Fruit fly (Drosophila melanogaster) whole organism, embryonic: ENCODE measurements around the gene Ifrd1.

ENCODE experiments used
- Bgb ChIP-seq: fragments of 200-800 bp; sonication (Bioruptor generic); IDR thresholded peaks from 2 replicates; pipeline ENCODE4 v1.3.6; 2022; ENCODE audit warnings: missing biosample characterization, missing genetic modification characterization; ENCODE audit not compliant: partially characterized antibody
- CG11398 ChIP-seq: fragments of 200-800 bp; sonication (Bioruptor generic); optimal IDR thresholded peaks from 2 replicates; lab custom pipeline; 2016; ENCODE audit warnings: missing biosample characterization, missing genetic modification characterization
- CG13287 ChIP-seq: fragments of 200-800 bp; sonication (Bioruptor generic); IDR thresholded peaks from 2 replicates; pipeline ENCODE4 v1.3.6; 2022; ENCODE audit warnings: missing biosample characterization, missing genetic modification characterization; ENCODE audit not compliant: partially characterized antibody
- CG14014 ChIP-seq: fragments of 200-800 bp; sonication (Bioruptor generic); IDR thresholded peaks from 2 replicates; pipeline ENCODE4 v1.3.6; 2022; ENCODE audit warnings: missing biosample characterization, missing genetic modification characterization
- CG14710 ChIP-seq: fragments of 200-800 bp; sonication (Bioruptor generic); optimal IDR thresholded peaks from 3 replicates; lab custom pipeline; 2019; ENCODE audit warnings: missing biosample characterization, mild to moderate bottlenecking, missing genetic modification characterization, moderate library complexity
- CG1603 ChIP-seq: fragments of 200-800 bp; sonication (Bioruptor generic); optimal IDR thresholded peaks from 2 replicates; lab custom pipeline; 2019; ENCODE audit warnings: missing biosample characterization, mild to moderate bottlenecking, missing genetic modification characterization, moderate library complexity
- CG17385 ChIP-seq: fragments of 200-800 bp; sonication (Bioruptor generic); optimal IDR thresholded peaks from 3 replicates; lab custom pipeline; 2018; ENCODE audit warnings: missing biosample characterization, mild to moderate bottlenecking, missing genetic modification characterization
- CG34422 ChIP-seq: fragments of 200-800 bp; sonication (Bioruptor generic); IDR thresholded peaks from 3 replicates; pipeline ENCODE4 v1.3.6; 2022; ENCODE audit warnings: missing biosample characterization, missing genetic modification characterization
- CG7357 ChIP-seq: fragments of 200-800 bp; sonication (Bioruptor generic); IDR thresholded peaks from 3 replicates; pipeline ENCODE4 v1.3.6; 2022; ENCODE audit warnings: missing biosample characterization, missing genetic modification characterization
- CG7745 ChIP-seq: fragments of 200-800 bp; sonication (Bioruptor generic); optimal IDR thresholded peaks from 2 replicates; lab custom pipeline; 2018; ENCODE audit warnings: missing biosample characterization, mild to moderate bottlenecking, missing genetic modification characterization, moderate library complexity
- CG9437 ChIP-seq: fragments of 200-800 bp; sonication (Bioruptor generic); optimal IDR thresholded peaks from 2 replicates; lab custom pipeline; 2018; ENCODE audit warnings: missing biosample characterization, mild to moderate bottlenecking, missing genetic modification characterization
- Drgx ChIP-seq: fragments of 200-800 bp; sonication (Bioruptor generic); IDR thresholded peaks from 2 replicates; pipeline ENCODE4 v1.3.6; 2022; ENCODE audit warnings: missing biosample characterization, missing genetic modification characterization
- ERR ChIP-seq: fragments of 200-800 bp; sonication (Bioruptor generic); optimal IDR thresholded peaks from 2 replicates; lab custom pipeline; 2016; ENCODE audit warnings: missing biosample characterization, missing genetic modification characterization
- Ets97D ChIP-seq: fragments of 200-800 bp; sonication (Bioruptor generic); optimal IDR thresholded peaks from 3 replicates; lab custom pipeline; 2016; ENCODE audit warnings: missing biosample characterization, missing genetic modification characterization
- GATAe ChIP-seq: fragments of 200-800 bp; sonication (Bioruptor generic); conservative IDR thresholded peaks from 2 replicates; pipeline ENCODE4 v1.3.6; 2022; ENCODE audit warnings: missing biosample characterization, missing genetic modification characterization
- Hr39 ChIP-seq: fragments of >200 bp; optimal IDR thresholded peaks from 2 replicates; lab custom pipeline; 2017
- MTF-1 ChIP-seq: fragments of 200-800 bp; sonication (Bioruptor generic); optimal IDR thresholded peaks from 2 replicates; lab custom pipeline; 2018; ENCODE audit warnings: missing biosample characterization, mild to moderate bottlenecking, missing genetic modification characterization, borderline replicate concordance
- Mad ChIP-seq: fragments of 200-800 bp; sonication (Bioruptor generic); optimal IDR thresholded peaks from 2 replicates; lab custom pipeline; 2016; ENCODE audit warnings: missing biosample characterization, missing genetic modification characterization
- Mes4 ChIP-seq: fragments of 200-800 bp; sonication (Bioruptor generic); optimal IDR thresholded peaks from 2 replicates; lab custom pipeline; 2016; ENCODE audit warnings: missing biosample characterization, missing genetic modification characterization
- Sox102F ChIP-seq: fragments of 200-800 bp; sonication (Bioruptor generic); optimal IDR thresholded peaks from 2 replicates; lab custom pipeline; 2018; ENCODE audit warnings: missing biosample characterization, mild to moderate bottlenecking, missing genetic modification characterization, moderate library complexity
- Ssrp ChIP-seq: fragments of 200-800 bp; sonication (Bioruptor generic); optimal IDR thresholded peaks from 2 replicates; lab custom pipeline; 2018; ENCODE audit warnings: missing biosample characterization, mild to moderate bottlenecking, missing genetic modification characterization, moderate library complexity
- Trl ChIP-seq, 3 experiments: fragments of >200 bp in 2 of 3; fragments of 200-800 bp in 1 of 3; sonication (Bioruptor generic) in 1 of 3; optimal IDR thresholded peaks; 2 replicates in 1 of 3; 3 replicates in 2 of 3; lab custom pipeline; 2016 to 2017; ENCODE audit warnings: missing biosample characterization in 1 of 3, missing genetic modification characterization in 1 of 3
- ab ChIP-seq: fragments of 200-800 bp; sonication (Bioruptor generic); optimal IDR thresholded peaks from 2 replicates; lab custom pipeline; 2016; ENCODE audit warnings: missing biosample characterization, missing genetic modification characterization
- cg ChIP-seq: fragments of 200-800 bp; sonication (Bioruptor generic); optimal IDR thresholded peaks from 3 replicates; lab custom pipeline; 2019; ENCODE audit warnings: missing biosample characterization, mild to moderate bottlenecking, missing genetic modification characterization, moderate library complexity
- chn ChIP-seq: fragments of 200-800 bp; sonication (Bioruptor generic); optimal IDR thresholded peaks from 2 replicates; lab custom pipeline; 2016; ENCODE audit warnings: missing biosample characterization, missing genetic modification characterization
- disco-r ChIP-seq: fragments of 200-800 bp; sonication (Bioruptor generic); optimal IDR thresholded peaks from 2 replicates; lab custom pipeline; 2016; ENCODE audit warnings: missing biosample characterization, missing genetic modification characterization
- dmrt11E ChIP-seq: fragments of 200-800 bp; sonication (Bioruptor generic); optimal IDR thresholded peaks from 3 replicates; lab custom pipeline; 2018; ENCODE audit warnings: missing biosample characterization, mild to moderate bottlenecking, missing genetic modification characterization, moderate library complexity
- ewg ChIP-seq: fragments of 200-800 bp; sonication (Bioruptor generic); optimal IDR thresholded peaks from 3 replicates; lab custom pipeline; 2017; ENCODE audit warnings: mild to moderate bottlenecking, missing biosample characterization, missing genetic modification reagents, missing genetic modification characterization
- lola ChIP-seq, 3 experiments: fragments of >200 bp in 2 of 3; fragments of 200-800 bp in 1 of 3; sonication (Bioruptor generic) in 1 of 3; optimal IDR thresholded peaks; 2 replicates each; lab custom pipeline; 2017 to 2019; ENCODE audit warnings: missing biosample characterization in 3 of 3, missing genetic modification characterization in 3 of 3, mild to moderate bottlenecking in 1 of 3, moderate library complexity in 1 of 3
- luna ChIP-seq: fragments of 200-800 bp; sonication (Bioruptor generic); optimal IDR thresholded peaks from 2 replicates; lab custom pipeline; 2016; ENCODE audit warnings: missing biosample characterization, missing genetic modification characterization
- nau ChIP-seq: fragments of 200-800 bp; sonication (Bioruptor generic); optimal IDR thresholded peaks from 3 replicates; lab custom pipeline; 2017; ENCODE audit warnings: missing biosample characterization, mild to moderate bottlenecking, missing genetic modification characterization, missing genetic modification reagents
- nmo ChIP-seq: fragments of 200-800 bp; sonication (Bioruptor generic); optimal IDR thresholded peaks from 2 replicates; lab custom pipeline; 2018; ENCODE audit warnings: missing biosample characterization, mild to moderate bottlenecking, missing genetic modification characterization, moderate library complexity
- nom ChIP-seq: fragments of 200-800 bp; sonication (Bioruptor generic); optimal IDR thresholded peaks from 2 replicates; lab custom pipeline; 2017; ENCODE audit warnings: missing biosample characterization, missing genetic modification characterization, mild to moderate bottlenecking, moderate library complexity, missing genetic modification reagents
- prd ChIP-seq, 3 experiments: fragments of >200 bp in 2 of 3; fragments of 200-800 bp in 1 of 3; sonication (Bioruptor generic) in 1 of 3; optimal IDR thresholded peaks in 2 of 3; IDR thresholded peaks in 1 of 3; 2 replicates in 2 of 3; 3 replicates in 1 of 3; pipeline versions ENCODE4 v1.3.6 to Lab custom; 2017 to 2022; ENCODE audit warnings: missing biosample characterization in 1 of 3, missing genetic modification characterization in 1 of 3
- sim ChIP-seq: fragments of 200-800 bp; sonication (Bioruptor generic); IDR thresholded peaks from 2 replicates; pipeline ENCODE4 v1.3.6; 2022; ENCODE audit warnings: missing biosample characterization, missing genetic modification characterization
- slbo ChIP-seq: fragments of 200-800 bp; sonication (Bioruptor generic); IDR thresholded peaks from 2 replicates; pipeline ENCODE4 v1.3.6; 2022; ENCODE audit warnings: missing biosample characterization, missing genetic modification characterization
- slp2 ChIP-seq: fragments of 200-800 bp; sonication (Bioruptor generic); optimal IDR thresholded peaks from 2 replicates; lab custom pipeline; 2016; ENCODE audit warnings: missing biosample characterization, missing genetic modification characterization
- sr ChIP-seq: fragments of 200-800 bp; sonication (Bioruptor generic); IDR thresholded peaks from 3 replicates; pipeline ENCODE4 v1.3.6; 2022; ENCODE audit warnings: missing biosample characterization, missing genetic modification characterization
- sug ChIP-seq: fragments of 200-800 bp; optimal IDR thresholded peaks from 2 replicates; lab custom pipeline; 2019; ENCODE audit warnings: missing biosample characterization, mild to moderate bottlenecking, missing genetic modification characterization, moderate library complexity
- tio ChIP-seq: fragments of 200-800 bp; sonication (Bioruptor generic); optimal IDR thresholded peaks from 2 replicates; lab custom pipeline; 2017; ENCODE audit warnings: missing biosample characterization, missing genetic modification characterization, inconsistent platforms
- z ChIP-seq: fragments of 200-800 bp; sonication (Bioruptor generic); IDR thresholded peaks from 3 replicates; pipeline ENCODE4 v1.3.6; 2022; ENCODE audit warnings: missing biosample characterization, missing genetic modification characterization
- zfh1 ChIP-seq: fragments of 200-800 bp; sonication (Bioruptor generic); IDR thresholded peaks from 3 replicates; pipeline ENCODE4 v1.3.6; 2022; ENCODE audit warnings: missing biosample characterization, missing genetic modification characterization

Gene Ifrd1

DNA sequence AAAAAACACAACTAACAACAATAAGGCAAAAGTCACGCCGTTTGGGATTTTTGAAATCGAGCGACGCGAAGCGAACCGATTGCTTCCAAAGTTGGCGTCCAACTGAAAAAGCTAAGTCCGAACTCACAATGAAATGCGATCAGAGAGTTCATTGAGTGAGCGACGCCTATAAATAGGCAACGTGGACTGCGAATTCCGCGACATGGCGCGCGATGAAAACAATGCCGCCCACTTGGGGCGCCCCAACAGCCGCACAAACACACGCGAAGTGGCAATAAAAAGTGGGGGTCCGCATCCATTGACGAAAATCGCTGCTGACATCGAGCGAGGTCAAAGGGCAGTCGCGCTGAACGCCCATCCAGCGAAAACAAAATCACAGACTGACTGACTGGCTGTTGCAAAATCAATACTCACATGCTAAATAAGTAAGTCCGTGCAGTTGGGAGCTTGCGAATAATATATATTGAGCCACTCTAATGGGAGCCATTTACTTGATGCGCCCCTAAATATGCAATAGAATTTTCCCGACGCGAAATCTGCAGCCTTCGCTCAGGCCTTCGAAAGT is 19.0 kb downstream of the Ifrd1 start (continued):
- TF ChIP-seq CG13287 (GFP tag; lab: Robert Waterston, UW) (peak; percentile 5; the same call in 1 of the 2 replicates), nmo (no peak), Ssrp (tag; lab: Kevin White, UChicago) (no peak), sim (GFP tag; lab: Robert Waterston, UW) (peak; percentile 59; the same call in 1 of the 2 replicates), chn (GFP tag; lab: Kevin White, UChicago) (peak; percentile 0), sr (GFP tag; lab: Robert Waterston, UW) (0 out of 3 replicates have a peak, but pooled peaks have one; percentile 3), CG34422 (GFP tag; lab: Robert Waterston, UW) (peak; percentile 16; the same call in 1 of the 3 replicates), CG1603 (tag; lab: Kevin White, UChicago) (peak; percentile 46), CG9437 (GFP tag; lab: Kevin White, UChicago) (no peak), Bgb (GFP tag; lab: Robert Waterston, UW) (peak; percentile 41; the same call in 1 of the 2 replicates)

- no peak for TF ChIP-seq prd (optimal IDR thresholded peaks at IDR 0.05; lab: Kevin White, UChicago)
- TF ChIP-seq prd (GFP tag; IDR thresholded peaks at IDR 0.05; lab: Robert Waterston, UW) = no peak
- TF ChIP-seq Sox102F (GFP tag; lab: Kevin White, UChicago) = peak; percentile 8
- peak; percentile 40; the same call in 1 of the 2 replicates for TF ChIP-seq Drgx (GFP tag; lab: Robert Waterston, UW)
Observed at dm6 chr2L:2851589-2851988, 22.7 kb downstream of the Ifrd1 start.

DNA sequence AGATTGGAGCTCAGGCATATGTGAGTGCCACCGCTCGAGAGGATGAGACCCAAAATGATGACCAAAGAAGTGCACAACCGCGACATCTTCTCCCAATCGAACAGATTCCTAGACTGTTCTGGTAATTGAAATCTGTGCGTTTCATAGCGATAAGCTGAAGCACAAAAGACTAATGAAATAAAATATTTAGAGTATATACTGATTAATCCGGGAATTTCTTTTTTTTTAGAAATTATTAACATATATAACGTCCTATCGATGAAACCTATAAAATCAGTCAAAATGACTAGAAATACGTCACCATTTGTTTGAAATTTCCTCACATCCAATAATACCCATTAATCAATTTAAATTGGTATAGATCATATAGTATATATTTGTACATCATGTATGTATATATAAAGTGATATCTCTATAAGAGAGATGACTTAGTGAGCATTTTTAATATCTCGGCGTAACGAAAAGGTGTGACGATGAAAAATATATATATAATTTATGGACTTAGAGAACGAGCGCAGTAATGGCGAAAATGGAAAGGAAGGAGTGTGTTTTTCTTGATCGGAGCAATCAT is 27.1 kb downstream of the Ifrd1 start, which contains the start of the genes CG3117 and CG2983:
TSS of gene CG3117 (minus strand) at position 101 of the 571 bp plus-strand sequence.
TSS of gene CG2983 (plus strand) at position 521 of the 571 bp plus-strand sequence.
- TF ChIP-seq Ets97D (GFP tag; lab: Kevin White, UChicago) (no peak), CG14710 (no peak), CG7745 (no peak), disco-r (GFP tag; lab: Kevin White, UChicago) (no peak)

DNA sequence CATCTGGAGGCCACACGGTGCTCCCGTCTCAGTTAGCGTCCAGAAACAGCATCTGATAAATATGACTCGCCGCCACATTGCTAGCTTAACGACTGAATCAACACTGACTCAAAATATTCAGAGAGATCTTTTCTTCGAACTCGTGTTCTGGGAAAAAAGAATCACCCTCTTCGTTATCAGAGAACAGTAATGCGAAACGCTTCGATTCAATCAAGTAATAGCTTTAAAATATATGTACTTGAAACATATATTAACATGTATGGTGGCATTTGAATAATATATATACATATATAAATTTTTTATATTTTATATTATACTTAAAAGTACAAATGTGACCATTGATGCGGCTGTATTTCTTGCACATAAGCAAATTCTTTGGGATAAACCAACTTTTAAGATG is 28.7 kb downstream of the Ifrd1 start, which contains the start of gene CG18557:
TSS of gene CG18557 (minus strand) at position 101 of the 400 bp plus-strand sequence.
- TF ChIP-seq tio (GFP tag; lab: Kevin White, UChicago) (no peak), CG17385 (GFP tag; lab: Kevin White, UChicago) (no peak), Mes4 (GFP tag; lab: Kevin White, UChicago) (no peak), ewg (GFP tag; lab: Kevin White, UChicago) (no peak), slbo (GFP tag; lab: Robert Waterston, UW) (no peak), Bgb (GFP tag; lab: Robert Waterston, UW) (no peak), CG14014 (GFP tag; lab: Robert Waterston, UW) (no peak), zfh1 (GFP tag; lab: Robert Waterston, UW) (no peak), GATAe (GFP tag; lab: Robert Waterston, UW) (no peak), ab (no peak)

- TF ChIP-seq z (no peak), nom (GFP tag; lab: Kevin White, UChicago) (no peak), Trl (optimal IDR thresholded peaks at IDR 0.05; lab: Kevin White, UChicago) (no peak), Trl (GFP tag; optimal IDR thresholded peaks at IDR 0.05; lab: Kevin White, UChicago) (no peak), Mad (GFP tag; lab: Kevin White, UChicago) (no peak), lola (GFP tag; optimal IDR thresholded peaks at IDR 0.05; lab: Kevin White, UChicago) (no peak), CG7357 (GFP tag; lab: Robert Waterston, UW) (no peak), dmrt11E (tag; lab: Kevin White, UChicago) (no peak), Hr39 (lab: Kevin White, UChicago) (no peak), MTF-1 (GFP tag; lab: Kevin White, UChicago) (no peak), nau (GFP tag; lab: Kevin White, UChicago) (no peak), ERR (GFP tag; lab: Kevin White, UChicago) (no peak), cg (GFP tag; lab: Kevin White, UChicago) (no peak), CG11398 (GFP tag; lab: Kevin White, UChicago) (no peak), slp2 (GFP tag; lab: Kevin White, UChicago) (no peak), luna (GFP tag; lab: Kevin White, UChicago) (no peak), sug (tag; lab: Kevin White, UChicago) (no peak)
Observed at dm6 chr2L:2844413-2844812, 29.9 kb downstream of the Ifrd1 start, which contains the start of gene CG18558. Gene CG18558 (minus strand): TSS chr2L:2844513.
